Fruit fly (Drosophila melanogaster) whole organism, embryonic: ENCODE results near the gene CG18213.

ENCODE experiments used
- Aef1 ChIP-seq: fragments of 200-800 bp; sonication (Bioruptor generic); IDR thresholded peaks from 3 replicates; pipeline ENCODE4 v1.3.6; 2022; ENCODE audit warnings: missing biosample characterization, missing genetic modification characterization
- CG10959 ChIP-seq: fragments of 200-800 bp; sonication (Bioruptor generic); IDR thresholded peaks from 2 replicates; pipeline ENCODE4 v1.3.6; 2022; ENCODE audit warnings: missing biosample characterization, missing genetic modification characterization
- CG11723 ChIP-seq: fragments of 200-800 bp; sonication (Bioruptor generic); optimal IDR thresholded peaks from 2 replicates; lab custom pipeline; 2017; ENCODE audit warnings: missing biosample characterization, mild to moderate bottlenecking, missing genetic modification characterization
- CG14014 ChIP-seq: fragments of 200-800 bp; sonication (Bioruptor generic); IDR thresholded peaks from 2 replicates; pipeline ENCODE4 v1.3.6; 2022; ENCODE audit warnings: missing biosample characterization, missing genetic modification characterization
- CG14965 ChIP-seq: fragments of 200-800 bp; sonication (Bioruptor generic); optimal IDR thresholded peaks from 2 replicates; lab custom pipeline; 2016; ENCODE audit warnings: missing biosample characterization, missing genetic modification characterization, borderline replicate concordance
- CG15601 ChIP-seq: fragments of 200-800 bp; sonication (Bioruptor generic); optimal IDR thresholded peaks from 3 replicates; lab custom pipeline; 2019; ENCODE audit warnings: missing biosample characterization, mild to moderate bottlenecking, missing genetic modification characterization, moderate library complexity
- CG15696 ChIP-seq: fragments of 200-800 bp; sonication (Bioruptor generic); optimal IDR thresholded peaks from 2 replicates; lab custom pipeline; 2019; ENCODE audit warnings: missing biosample characterization, mild to moderate bottlenecking, missing genetic modification characterization, moderate library complexity
- CG1602 ChIP-seq: fragments of 200-800 bp; sonication (Bioruptor generic); optimal IDR thresholded peaks from 3 replicates; lab custom pipeline; 2016; ENCODE audit warnings: missing biosample characterization, missing genetic modification characterization
- CG17361 ChIP-seq: fragments of 200-800 bp; sonication (Bioruptor generic); IDR thresholded peaks from 3 replicates; pipeline ENCODE4 v1.3.6; 2022; ENCODE audit warnings: missing biosample characterization, missing genetic modification characterization
- CG18011 ChIP-seq: fragments of 200-800 bp; sonication (Bioruptor generic); optimal IDR thresholded peaks from 2 replicates; lab custom pipeline; 2017; ENCODE audit warnings: missing biosample characterization, missing genetic modification characterization, mild to moderate bottlenecking, moderate library complexity, missing genotype
- CG31441 ChIP-seq: fragments of 200-800 bp; sonication (Bioruptor generic); IDR thresholded peaks from 2 replicates; pipeline ENCODE4 v1.3.6; 2022; ENCODE audit warnings: missing biosample characterization, missing genetic modification characterization
- CG3995 ChIP-seq: fragments of 200-800 bp; sonication (Bioruptor generic); optimal IDR thresholded peaks from 3 replicates; lab custom pipeline; 2016; ENCODE audit warnings: missing biosample characterization, missing genetic modification characterization
- CG4328 ChIP-seq: fragments of 200-800 bp; sonication (Bioruptor generic); optimal IDR thresholded peaks from 3 replicates; lab custom pipeline; 2017; ENCODE audit warnings: missing biosample characterization, missing genetic modification reagents, missing genetic modification characterization
- CG5953 ChIP-seq: fragments of 200-800 bp; sonication (Bioruptor generic); IDR thresholded peaks from 2 replicates; pipeline ENCODE4 v1.3.6; 2022; ENCODE audit warnings: missing biosample characterization, missing genetic modification characterization
- CG8089 ChIP-seq: fragments of 200-800 bp; sonication (Bioruptor generic); optimal IDR thresholded peaks from 3 replicates; lab custom pipeline; 2016; ENCODE audit warnings: missing biosample characterization, missing genetic modification characterization
- CG8290 ChIP-seq, 3 experiments: fragments of 200-800 bp; sonication (Bioruptor generic); optimal IDR thresholded peaks; 2 replicates each; lab custom pipeline; 2016 to 2019; ENCODE audit warnings: missing biosample characterization in 3 of 3, missing genetic modification characterization in 3 of 3, mild to moderate bottlenecking in 2 of 3, moderate library complexity in 1 of 3
- CG8388 ChIP-seq: fragments of 200-800 bp; sonication (Bioruptor generic); optimal IDR thresholded peaks from 2 replicates; lab custom pipeline; 2019; ENCODE audit warnings: missing biosample characterization, mild to moderate bottlenecking, missing genetic modification characterization, moderate library complexity
- CG8924 ChIP-seq: fragments of 200-800 bp; optimal IDR thresholded peaks from 3 replicates; lab custom pipeline; 2019; ENCODE audit warnings: missing biosample characterization, mild to moderate bottlenecking, missing genetic modification characterization, moderate library complexity
- CG9215 ChIP-seq: fragments of 200-800 bp; sonication (Bioruptor generic); IDR thresholded peaks from 2 replicates; pipeline ENCODE4 v1.3.6; 2022; ENCODE audit warnings: missing biosample characterization, missing genetic modification characterization
- Camta ChIP-seq: fragments of 200-800 bp; sonication (Bioruptor generic); optimal IDR thresholded peaks from 2 replicates; lab custom pipeline; 2016; ENCODE audit warnings: missing biosample characterization, missing genetic modification characterization
- H2.0 ChIP-seq: fragments of 200-800 bp; sonication (Bioruptor generic); IDR thresholded peaks from 2 replicates; pipeline ENCODE4 v1.3.6; 2022; ENCODE audit warnings: missing biosample characterization, missing genetic modification characterization
- HHEX ChIP-seq: fragments of 200-800 bp; sonication (Bioruptor generic); optimal IDR thresholded peaks from 3 replicates; lab custom pipeline; 2017; ENCODE audit warnings: missing biosample characterization, mild to moderate bottlenecking, missing genetic modification characterization, missing genetic modification reagents
- Hmx ChIP-seq: fragments of 200-800 bp; sonication (Bioruptor generic); optimal IDR thresholded peaks from 2 replicates; lab custom pipeline; 2016; ENCODE audit warnings: missing biosample characterization, missing genetic modification characterization
- Hsf ChIP-seq: fragments of 200-800 bp; sonication (Bioruptor generic); optimal IDR thresholded peaks from 3 replicates; lab custom pipeline; 2016; ENCODE audit warnings: missing biosample characterization, missing genetic modification characterization
- Jarid2 ChIP-seq: fragments of 200-800 bp; sonication (Bioruptor generic); optimal IDR thresholded peaks from 3 replicates; lab custom pipeline; 2017; ENCODE audit warnings: mild to moderate bottlenecking, missing biosample characterization, missing genetic modification reagents, missing genetic modification characterization
- NC2α ChIP-seq: fragments of 200-800 bp; sonication (Bioruptor generic); optimal IDR thresholded peaks from 2 replicates; lab custom pipeline; 2016; ENCODE audit warnings: missing biosample characterization, missing genetic modification characterization
- NfI ChIP-seq: fragments of 200-800 bp; sonication (Bioruptor generic); optimal IDR thresholded peaks from 3 replicates; lab custom pipeline; 2018; ENCODE audit warnings: missing biosample characterization, mild to moderate bottlenecking, missing genetic modification characterization, moderate library complexity
- PHDP ChIP-seq: fragments of 200-800 bp; sonication (Bioruptor generic); optimal IDR thresholded peaks from 3 replicates; lab custom pipeline; 2018; ENCODE audit warnings: missing biosample characterization, mild to moderate bottlenecking, missing genetic modification characterization, moderate library complexity
- Sin3A ChIP-seq: fragments of >200 bp; optimal IDR thresholded peaks from 2 replicates; lab custom pipeline; 2018
- abd-A ChIP-seq: fragments of 200-800 bp; sonication (Bioruptor generic); optimal IDR thresholded peaks from 3 replicates; lab custom pipeline; 2019; ENCODE audit warnings: missing biosample characterization, mild to moderate bottlenecking, missing genetic modification characterization, moderate library complexity
- bab2 ChIP-seq: fragments of 200-800 bp; sonication (Bioruptor generic); optimal IDR thresholded peaks from 2 replicates; lab custom pipeline; 2016; ENCODE audit warnings: missing biosample characterization, missing genetic modification characterization
- bsh ChIP-seq, 2 experiments: fragments of 200-800 bp; sonication (Bioruptor generic); optimal IDR thresholded peaks; 2 replicates each; lab custom pipeline; 2017 to 2018; ENCODE audit warnings: mild to moderate bottlenecking in 2 of 2, missing biosample characterization in 2 of 2, missing genetic modification characterization in 2 of 2, moderate library complexity in 1 of 2
- chif ChIP-seq, 2 experiments: fragments of 200-800 bp; sonication (Bioruptor generic); optimal IDR thresholded peaks; 3 replicates each; lab custom pipeline; 2016; ENCODE audit warnings: missing biosample characterization in 2 of 2, missing genetic modification characterization in 2 of 2
- gro ChIP-seq: fragments of 200-800 bp; sonication (Bioruptor generic); optimal IDR thresholded peaks from 2 replicates; lab custom pipeline; 2016; ENCODE audit warnings: missing biosample characterization, missing genetic modification characterization
- gt ChIP-seq: fragments of 200-800 bp; sonication (Bioruptor generic); IDR thresholded peaks from 2 replicates; pipeline ENCODE4 v1.3.6; 2022; ENCODE audit warnings: missing biosample characterization, missing genetic modification characterization
- jumu ChIP-seq: fragments of 200-800 bp; sonication (Bioruptor generic); optimal IDR thresholded peaks from 3 replicates; lab custom pipeline; 2016; ENCODE audit warnings: missing biosample characterization, missing genetic modification characterization
- knrl ChIP-seq: fragments of 200-800 bp; sonication (Bioruptor generic); IDR thresholded peaks from 3 replicates; pipeline ENCODE4 v1.3.6; 2022; ENCODE audit warnings: missing biosample characterization, missing genetic modification characterization; ENCODE audit not compliant: partially characterized antibody
- lilli ChIP-seq: fragments of 200-800 bp; sonication (Bioruptor generic); optimal IDR thresholded peaks from 3 replicates; lab custom pipeline; 2016; ENCODE audit warnings: missing biosample characterization, missing genetic modification characterization
- lmd ChIP-seq: fragments of 200-800 bp; sonication (Bioruptor generic); IDR thresholded peaks from 2 replicates; pipeline ENCODE4 v1.3.6; 2022; ENCODE audit warnings: missing biosample characterization, missing genetic modification characterization
- mirr ChIP-seq: fragments of 200-800 bp; sonication (Bioruptor generic); optimal IDR thresholded peaks from 3 replicates; lab custom pipeline; 2018; ENCODE audit warnings: missing biosample characterization, mild to moderate bottlenecking, missing genetic modification characterization
- p53 ChIP-seq: fragments of 200-800 bp; sonication (Bioruptor generic); optimal IDR thresholded peaks from 2 replicates; lab custom pipeline; 2016; ENCODE audit warnings: missing biosample characterization, missing genetic modification characterization
- peb ChIP-seq: fragments of 200-800 bp; sonication (Bioruptor generic); IDR thresholded peaks from 2 replicates; pipeline ENCODE4 v1.3.6; 2022; ENCODE audit warnings: missing biosample characterization, missing genetic modification characterization
- phol ChIP-seq: fragments of 200-800 bp; sonication (Bioruptor generic); optimal IDR thresholded peaks from 3 replicates; lab custom pipeline; 2018; ENCODE audit warnings: missing biosample characterization, mild to moderate bottlenecking, missing genetic modification characterization, moderate library complexity
- sc ChIP-seq, 3 experiments: fragments of >200 bp in 2 of 3; fragments of 200-800 bp in 1 of 3; sonication (Bioruptor generic) in 1 of 3; optimal IDR thresholded peaks; 2 replicates in 2 of 3; 3 replicates in 1 of 3; lab custom pipeline; 2017; ENCODE audit warnings: mild to moderate bottlenecking in 1 of 3, missing biosample characterization in 1 of 3, missing genetic modification characterization in 1 of 3, missing genetic modification reagents in 1 of 3
- sim ChIP-seq: fragments of 200-800 bp; sonication (Bioruptor generic); IDR thresholded peaks from 2 replicates; pipeline ENCODE4 v1.3.6; 2022; ENCODE audit warnings: missing biosample characterization, missing genetic modification characterization
- ssp ChIP-seq: fragments of 200-800 bp; sonication (Bioruptor generic); IDR thresholded peaks from 2 replicates; pipeline ENCODE4 v1.3.6; 2022; ENCODE audit warnings: missing biosample characterization, missing genetic modification characterization
- vnd ChIP-seq: fragments of 200-800 bp; sonication (Bioruptor generic); IDR thresholded peaks from 3 replicates; pipeline ENCODE4 v1.3.6; 2022; ENCODE audit warnings: missing biosample characterization, missing genetic modification characterization; ENCODE audit not compliant: partially characterized antibody
- vvl ChIP-seq: fragments of 200-800 bp; sonication (Bioruptor generic); IDR thresholded peaks from 2 replicates; pipeline ENCODE4 v1.3.6; 2022; ENCODE audit warnings: missing biosample characterization, missing genetic modification characterization

The CG18213 gene

dm6 chr3R:17065018-17065784 is 25.2 kb upstream of the CG18213 start (continued):
- no peak for TF ChIP-seq sc (optimal IDR thresholded peaks at IDR 0.05; lab: Kevin White, UChicago)
- peak; percentile 85 for TF ChIP-seq sc (GFP tag; optimal IDR thresholded peaks at IDR 0.05; lab: Kevin White, UChicago)
- peak; percentile 95 for TF ChIP-seq CG31441 (GFP tag; lab: Robert Waterston, UW)
- peak; percentile 97 for TF ChIP-seq CG8924
- TF ChIP-seq mirr = peak; percentile 54
- TF ChIP-seq bab2 (GFP tag; lab: Kevin White, UChicago) = peak; percentile 93
- TF ChIP-seq CG15696 (tag; lab: Kevin White, UChicago) = peak; percentile 67
- TF ChIP-seq abd-A (tag; lab: Kevin White, UChicago) = peak; percentile 96
- peak; percentile 77 for TF ChIP-seq H2.0
- TF ChIP-seq knrl (GFP tag; lab: Robert Waterston, UW) = no peak
- peak; percentile 70 for TF ChIP-seq CG8290 (GFP tag; optimal IDR thresholded peaks at IDR 0.05; lab: Kevin White, UChicago)
- TF ChIP-seq CG8290 (tag; optimal IDR thresholded peaks at IDR 0.05; lab: Kevin White, UChicago) = peak; percentile 62 to 93
- peak; percentile 92 for TF ChIP-seq chif (GFP tag; optimal IDR thresholded peaks at IDR 0.05; lab: Kevin White, UChicago)
- peak; percentile 77 for TF ChIP-seq CG18011 (GFP tag; lab: Kevin White, UChicago)
- peak; percentile 86 for TF ChIP-seq CG4328 (GFP tag; lab: Kevin White, UChicago)
- peak; percentile 85 for TF ChIP-seq gro
- no peak for TF ChIP-seq p53 (GFP tag; lab: Kevin White, UChicago)
- TF ChIP-seq gt = 0 out of 2 replicates have a peak, but pooled peaks have one; percentile 46
- TF ChIP-seq lilli = peak; percentile 97
- peak; percentile 90 for TF ChIP-seq jumu (GFP tag; lab: Kevin White, UChicago)
- TF ChIP-seq NfI (GFP tag; lab: Kevin White, UChicago) = peak; percentile 93
- peak; percentile 95 for TF ChIP-seq phol
- peak; percentile 15; the same call in 1 of the 2 replicates for TF ChIP-seq sim
- peak; percentile 79 for TF ChIP-seq ssp (GFP tag; lab: Robert Waterston, UW)
- TF ChIP-seq CG1602 (GFP tag; lab: Kevin White, UChicago) = peak; percentile 89
- peak; percentile 69 for TF ChIP-seq CG8089
- TF ChIP-seq Sin3A (lab: Kevin White, UChicago) = no peak
- peak; percentile 94 for TF ChIP-seq CG15601 (tag; lab: Kevin White, UChicago)
- peak; percentile 91 for TF ChIP-seq Hmx
- TF ChIP-seq bsh (GFP tag; optimal IDR thresholded peaks at IDR 0.05; lab: Kevin White, UChicago) = peak; percentile 81 to 96
- TF ChIP-seq NC2α (GFP tag; lab: Kevin White, UChicago) = peak; percentile 70
- peak; percentile 19 for TF ChIP-seq CG14965 (GFP tag; lab: Kevin White, UChicago)
- peak; percentile 97 for TF ChIP-seq PHDP
- no peak for TF ChIP-seq vnd
- peak; percentile 75 for TF ChIP-seq Jarid2
- peak; percentile 72 for TF ChIP-seq CG14014 (GFP tag; lab: Robert Waterston, UW)
- TF ChIP-seq CG8388 (GFP tag; lab: Kevin White, UChicago) = peak; percentile 94
- TF ChIP-seq CG5953 (GFP tag; lab: Robert Waterston, UW) = peak; percentile 56
- peak; percentile 81 for TF ChIP-seq CG9215 (GFP tag; lab: Robert Waterston, UW)
- TF ChIP-seq Camta = peak; percentile 89
- peak; percentile 60 for TF ChIP-seq CG3995 (GFP tag; lab: Kevin White, UChicago)
- TF ChIP-seq Hsf (GFP tag; lab: Kevin White, UChicago) = peak; percentile 95
- peak; percentile 76 for TF ChIP-seq peb
- peak; percentile 88 for TF ChIP-seq CG11723 (GFP tag; lab: Kevin White, UChicago)
- TF ChIP-seq CG10959 (GFP tag; lab: Robert Waterston, UW) = peak; percentile 69
- TF ChIP-seq Aef1 (GFP tag; lab: Robert Waterston, UW) = peak; percentile 80
- TF ChIP-seq vvl (GFP tag; lab: Robert Waterston, UW) = peak; percentile 95
- TF ChIP-seq HHEX (GFP tag; lab: Kevin White, UChicago) = peak; percentile 89
- peak; percentile 93; the same call in 1 of the 2 replicates for TF ChIP-seq lmd (GFP tag; lab: Robert Waterston, UW)
- peak; percentile 97 for TF ChIP-seq CG17361 (GFP tag; lab: Robert Waterston, UW)
